Worm (Caenorhabditis elegans): ENCODE results near the gene spp-6.

DNA sequence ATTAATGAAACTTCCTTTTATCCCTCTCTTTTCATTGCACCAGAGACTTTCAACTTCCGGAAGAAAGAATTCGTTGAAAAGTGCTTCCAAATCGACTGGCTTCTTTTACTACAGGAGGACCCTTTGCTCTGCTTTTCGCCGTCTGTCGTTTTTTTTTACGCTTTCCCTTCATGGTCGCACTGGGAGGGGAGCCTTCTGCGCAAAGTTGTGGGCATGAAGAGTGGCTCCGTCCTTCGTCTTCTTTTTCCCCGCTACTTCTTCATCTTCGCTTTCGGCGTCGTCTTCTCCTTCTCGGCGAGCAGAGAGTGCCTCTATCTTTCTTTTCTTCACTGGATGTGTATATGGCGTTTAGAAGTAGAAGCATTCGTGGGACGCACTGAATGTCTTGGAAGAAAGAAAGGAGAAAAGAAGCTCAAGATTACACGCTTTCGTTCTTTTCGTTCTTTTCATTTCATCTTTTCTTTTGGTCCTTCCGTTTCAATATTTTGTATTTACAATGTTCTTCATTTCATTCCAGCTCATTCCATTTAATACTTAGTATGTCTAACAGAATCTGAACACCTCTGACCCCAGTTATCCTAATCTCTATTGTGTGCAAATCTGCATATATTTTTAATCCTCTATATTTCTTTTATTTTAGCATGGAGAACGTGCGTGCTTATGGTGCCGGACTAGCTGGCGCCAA, 10.0 kb downstream of the spp-6 start, which contains the start of gene sng-1:
- peak; percentile 16 for TF ChIP-seq ceh-14 (tag; optimal IDR thresholded peaks at IDR 0.05)
- no peak for TF ChIP-seq nhr-232 (tag; optimal IDR thresholded peaks at IDR 0.05)
- TF ChIP-seq ceh-34 (tag; optimal IDR thresholded peaks at IDR 0.05), result no peak
- TF ChIP-seq pag-3 (tag; optimal IDR thresholded peaks at IDR 0.05; ENCODE audit: borderline replicate concordance), result no peak
- no peak for TF ChIP-seq ama-1 (optimal IDR thresholded peaks at IDR 0.05)
- no peak for TF ChIP-seq lim-6 (tag; optimal IDR thresholded peaks at IDR 0.05)

Data from whole organism, late embryonic.